Worm (Caenorhabditis elegans) whole organism, L1 larva: ENCODE measurements around the gene cfim-2.

Source experiments
- C16A3.4 ChIP-seq: fragments of 150-350 bp; optimal IDR thresholded peaks from 2 replicates; lab custom pipeline; 2014; ENCODE audit warnings: missing biosample characterization, missing genetic modification characterization
- F16B12.6 ChIP-seq: fragments of 150-350 bp; optimal IDR thresholded peaks from 2 replicates; lab custom pipeline; 2014; ENCODE audit warnings: missing biosample characterization, missing genetic modification characterization
- aha-1 ChIP-seq: fragments of 150-350 bp; optimal IDR thresholded peaks from 2 replicates; lab custom pipeline; 2014; ENCODE audit warnings: missing biosample characterization, missing genetic modification characterization
- ceh-63 ChIP-seq: fragments of 200-800 bp; sonication (Bioruptor generic); optimal IDR thresholded peaks from 2 replicates; lab custom pipeline; 2018; ENCODE audit warnings: mild to moderate bottlenecking, missing genetic modification characterization, missing compliant biosample characterization
- ceh-8 ChIP-seq: fragments of 200-800 bp; sonication (Bioruptor generic); optimal IDR thresholded peaks from 2 replicates; lab custom pipeline; 2018; ENCODE audit warnings: mild to moderate bottlenecking, missing genetic modification characterization, moderate library complexity, missing compliant biosample characterization
- dpl-1 ChIP-seq, 3 experiments: fragments of 150-350 bp in 2 of 3; sonication (generic microtip) in 1 of 3; optimal IDR thresholded peaks; 2 replicates each; lab custom pipeline; 2014 to 2017; ENCODE audit warnings: missing biosample characterization in 3 of 3, missing genetic modification characterization in 3 of 3, missing genetic modification reagents in 3 of 3
- dsc-1 ChIP-seq: sonication (generic microtip); optimal IDR thresholded peaks from 2 replicates; lab custom pipeline; 2016; ENCODE audit warnings: mild to moderate bottlenecking, missing genetic modification characterization, missing compliant biosample characterization
- efl-1 ChIP-seq, 4 experiments: fragments of 150-350 bp; optimal IDR thresholded peaks in 3 of 4; peaks in 1 of 4; 1 replicate in 1 of 4; 2 replicates in 3 of 4; lab custom pipeline; 2014; ENCODE audit warnings: missing biosample characterization in 2 of 4, missing genetic modification characterization in 2 of 4, missing genetic modification reagents in 2 of 4
- fkh-10 ChIP-seq: sonication (generic microtip); optimal IDR thresholded peaks from 2 replicates; lab custom pipeline; 2017; ENCODE audit warnings: missing biosample characterization, missing genetic modification reagents, missing genetic modification characterization
- fkh-4 ChIP-seq: sonication (generic microtip); optimal IDR thresholded peaks from 2 replicates; lab custom pipeline; 2016; ENCODE audit warnings: missing compliant biosample characterization, missing genetic modification characterization, borderline replicate concordance
- isw-1 ChIP-seq: fragments of 200-800 bp; sonication (Bioruptor generic); IDR thresholded peaks from 2 replicates; pipeline ENCODE4 v1.3.6; 2022; ENCODE audit warnings: missing genetic modification characterization, missing compliant biosample characterization
- mab-9 ChIP-seq: fragments of 200-800 bp; sonication (Bioruptor generic); IDR thresholded peaks from 2 replicates; pipeline ENCODE4 v1.3.6; 2022; ENCODE audit warnings: missing genetic modification reagents, missing genetic modification characterization, missing compliant biosample characterization
- mdl-1 ChIP-seq, 2 experiments: fragments of 150-350 bp; optimal IDR thresholded peaks; 2 replicates each; lab custom pipeline; 2014 to 2017; ENCODE audit warnings: missing biosample characterization in 2 of 2, missing genetic modification characterization in 2 of 2, inconsistent platforms in 1 of 2
- nhr-19 ChIP-seq: fragments of 200-800 bp; sonication (Bioruptor generic); conservative IDR thresholded peaks from 2 replicates; pipeline ENCODE4 v1.3.6; 2022; ENCODE audit warnings: missing genetic modification characterization, missing compliant biosample characterization
- nhr-20 ChIP-seq: sonication (generic microtip); optimal IDR thresholded peaks from 2 replicates; lab custom pipeline; 2016; ENCODE audit warnings: mild to moderate bottlenecking, missing genetic modification characterization, missing compliant biosample characterization
- nhr-28 ChIP-seq: fragments of 150-350 bp; optimal IDR thresholded peaks from 2 replicates; lab custom pipeline; 2014; ENCODE audit warnings: missing biosample characterization, missing genetic modification characterization
- nhr-84 ChIP-seq: sonication (generic microtip); optimal IDR thresholded peaks from 2 replicates; lab custom pipeline; 2017; ENCODE audit warnings: missing biosample characterization, missing genetic modification characterization
- rnt-1 ChIP-seq: sonication (generic microtip); optimal IDR thresholded peaks from 2 replicates; lab custom pipeline; 2016; ENCODE audit warnings: mild to moderate bottlenecking, missing genetic modification characterization, moderate library complexity, missing compliant biosample characterization
- skn-1 ChIP-seq: fragments of 150-350 bp; optimal IDR thresholded peaks from 2 replicates; lab custom pipeline; 2014; ENCODE audit warnings: missing biosample characterization, missing genetic modification characterization
- snpc-4 ChIP-seq: fragments of 150-350 bp; optimal IDR thresholded peaks from 2 replicates; lab custom pipeline; 2014; ENCODE audit warnings: missing biosample characterization, missing genetic modification characterization
- sox-4 ChIP-seq: sonication (generic microtip); optimal IDR thresholded peaks from 2 replicates; lab custom pipeline; 2016; ENCODE audit warnings: missing genetic modification characterization, missing compliant biosample characterization
- unc-30 ChIP-seq: sonication (generic microtip); optimal IDR thresholded peaks from 2 replicates; lab custom pipeline; 2017; ENCODE audit warnings: missing biosample characterization, missing genetic modification characterization

cfim-2 gene

ce11 chrIV:8978047-8978446, 51.9 kb downstream of the cfim-2 start (continued):
- TF ChIP-seq ceh-8 (GFP tag; lab: Kevin White, UChicago), result no peak
- no peak for TF ChIP-seq nhr-28 (tag; lab: Kevin White, UChicago)
- TF ChIP-seq dsc-1 (tag; lab: Kevin White, UChicago), result no peak
- TF ChIP-seq ceh-63, result no peak
- no peak for TF ChIP-seq skn-1 (tag; lab: Kevin White, UChicago)
- TF ChIP-seq efl-1 (optimal IDR thresholded peaks at IDR 0.05; lab: Kevin White, UChicago), result no peak
- peak in 1 of 2 experiments; percentile 62 for TF ChIP-seq efl-1 (GFP tag; optimal IDR thresholded peaks at IDR 0.05 in 1 of 2; lab: Kevin White, UChicago)
- TF ChIP-seq nhr-20 (tag; lab: Kevin White, UChicago), result peak; percentile 14
- TF ChIP-seq rnt-1 (tag; lab: Kevin White, UChicago), result peak; percentile 60

- TF ChIP-seq unc-30 (no peak), mab-9 (GFP tag; lab: Robert Waterston, UW) (no peak), mdl-1 (tag; optimal IDR thresholded peaks at IDR 0.05; lab: Kevin White, UChicago) (no peak), nhr-19 (GFP tag; lab: Robert Waterston, UW) (no peak), C16A3.4 (no peak), F16B12.6 (tag; lab: Kevin White, UChicago) (no peak), nhr-84 (tag; lab: Kevin White, UChicago) (no peak), isw-1 (no peak), ceh-63 (no peak), fkh-10 (GFP tag; lab: Kevin White, UChicago) (no peak), aha-1 (tag; lab: Kevin White, UChicago) (no peak), sox-4 (tag; lab: Kevin White, UChicago) (no peak), fkh-4 (no peak)
Observed at ce11 chrIV:8979062-8979612, 53.0 kb downstream of the cfim-2 start.

- TF ChIP-seq snpc-4 (tag; lab: Kevin White, UChicago) (no peak), dpl-1 (GFP tag; optimal IDR thresholded peaks at IDR 0.05; lab: Kevin White, UChicago) (no peak), nhr-28 (tag; lab: Kevin White, UChicago) (no peak), isw-1 (no peak)
Observed at ce11 chrIV:8979695-8980094, 53.6 kb downstream of the cfim-2 start, which contains the start of gene col-119. Gene col-119, minus strand, starts transcription at chrIV:8979795.
